Worm (Caenorhabditis elegans) whole organism, L4 larva: Measurements from ENCODE around the gene F59B10.4.

ENCODE experiments used
- R02D3.7 ChIP-seq: fragments of 150-350 bp; sonication (generic microtip); optimal IDR thresholded peaks from 3 replicates; lab custom pipeline; 2014; ENCODE audit warnings: missing biosample characterization, missing genetic modification characterization
- aha-1 ChIP-seq: fragments of 150-350 bp; peaks from one replicate; lab custom pipeline; 2014; ENCODE audit warnings: missing biosample characterization, missing genetic modification characterization
- ama-1 ChIP-seq: fragments of 150-350 bp; optimal IDR thresholded peaks from 2 replicates; lab custom pipeline; 2014; ENCODE audit warnings: inconsistent platforms, mixed read lengths
- ceh-44 ChIP-seq: fragments of 200-800 bp; sonication (Bioruptor generic); IDR thresholded peaks from 2 replicates; pipeline ENCODE4 v1.3.6; 2022; ENCODE audit warnings: missing genetic modification reagents, missing genetic modification characterization, missing compliant biosample characterization
- ceh-62 ChIP-seq: sonication (generic microtip); optimal IDR thresholded peaks from 2 replicates; lab custom pipeline; 2017; ENCODE audit warnings: missing biosample characterization, missing genetic modification characterization
- dpl-1 ChIP-seq: fragments of 150-350 bp; optimal IDR thresholded peaks from 2 replicates; lab custom pipeline; 2014; ENCODE audit warnings: missing biosample characterization, missing genetic modification reagents, missing genetic modification characterization
- mep-1 ChIP-seq: fragments of 150-350 bp; sonication (generic microtip); optimal IDR thresholded peaks from 3 replicates; lab custom pipeline; 2014; ENCODE audit warnings: missing biosample characterization, missing genetic modification characterization
- nhr-42 ChIP-seq: fragments of 200-800 bp; sonication (Bioruptor generic); IDR thresholded peaks from 2 replicates; pipeline ENCODE4 v1.3.6; 2022; ENCODE audit warnings: missing genetic modification characterization, missing compliant biosample characterization
- skn-1 ChIP-seq: fragments of 150-350 bp; optimal IDR thresholded peaks from 2 replicates; lab custom pipeline; 2014; ENCODE audit warnings: missing biosample characterization, missing genetic modification characterization
- snpc-4 ChIP-seq: fragments of 150-350 bp; optimal IDR thresholded peaks from 2 replicates; lab custom pipeline; 2014; ENCODE audit warnings: missing biosample characterization, missing genetic modification characterization
- unc-39 ChIP-seq: sonication (generic microtip); optimal IDR thresholded peaks from 2 replicates; lab custom pipeline; 2017; ENCODE audit warnings: missing biosample characterization, missing genetic modification characterization
- unc-62 ChIP-seq, 3 experiments: fragments of 150-350 bp in 1 of 3; sonication (generic microtip); optimal IDR thresholded peaks in 2 of 3; peaks in 1 of 3; 1 replicate in 1 of 3; 2 replicates in 2 of 3; lab custom pipeline; 2014 to 2017; ENCODE audit warnings: missing biosample characterization in 3 of 3, missing genetic modification characterization in 3 of 3, missing genetic modification reagents in 3 of 3, missing genotype in 1 of 3
- zfp-3 ChIP-seq: fragments of 200-800 bp; sonication (Bioruptor generic); conservative IDR thresholded peaks from 2 replicates; pipeline ENCODE4 v1.3.6; 2022; ENCODE audit warnings: missing genetic modification reagents, missing genetic modification characterization, missing compliant biosample characterization

DNA sequence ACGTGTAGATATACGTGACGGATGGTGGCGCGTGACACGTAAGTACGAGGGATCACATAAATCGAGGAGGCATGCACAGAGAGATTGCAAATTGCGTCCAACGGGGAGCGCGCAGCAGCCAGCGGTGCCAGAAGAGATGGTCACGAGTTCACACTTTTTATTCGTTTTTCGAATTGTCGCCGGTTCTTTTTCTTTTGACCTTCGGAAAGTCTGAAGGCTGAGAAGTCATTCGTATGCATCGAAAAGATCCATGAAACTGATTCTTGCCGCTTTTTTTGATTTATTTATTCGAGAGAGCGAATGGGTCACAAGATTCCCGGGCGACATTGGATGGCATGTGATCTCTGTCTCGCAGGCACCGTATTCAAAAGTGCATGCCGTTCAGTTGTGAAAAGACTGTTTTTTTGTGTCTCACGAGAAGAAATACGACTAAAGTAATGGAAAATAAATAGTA lies 40.1 kb upstream of the F59B10.4 start:
- TF ChIP-seq mep-1 (tag; lab: Kevin White, UChicago) = peak; percentile 74
- TF ChIP-seq snpc-4 = no peak
- TF ChIP-seq unc-39 = no peak
- TF ChIP-seq skn-1 = no peak
- TF ChIP-seq nhr-42 (GFP tag; lab: Robert Waterston, UW) = no peak
- peak; percentile 99 for TF ChIP-seq aha-1 (tag; lab: Kevin White, UChicago)
- TF ChIP-seq ceh-44 (GFP tag; lab: Robert Waterston, UW) = no peak
- TF ChIP-seq R02D3.7 = no peak
- TF ChIP-seq unc-62 (GFP tag; optimal IDR thresholded peaks at IDR 0.05 in 1 of 2; lab: Kevin White, UChicago) = peak in 1 of 2 experiments; percentile 98
- no peak for TF ChIP-seq unc-62 (tag; optimal IDR thresholded peaks at IDR 0.05; lab: Kevin White, UChicago)
- peak; percentile 3 for TF ChIP-seq ama-1
- no peak for TF ChIP-seq ceh-62 (tag; lab: Kevin White, UChicago)
- TF ChIP-seq zfp-3 (GFP tag; lab: Robert Waterston, UW) = no peak
- peak; percentile 16 for TF ChIP-seq dpl-1 (GFP tag; lab: Kevin White, UChicago)
